Worm (Caenorhabditis elegans): Measurements from ENCODE around the gene ubc-13.
"Not testable (repeated sequence)": the region's sequence is repeated elsewhere in the genome, so short reads cannot be mapped to it uniquely, and the experiment has no call there.

The ubc-13 gene

DNA sequence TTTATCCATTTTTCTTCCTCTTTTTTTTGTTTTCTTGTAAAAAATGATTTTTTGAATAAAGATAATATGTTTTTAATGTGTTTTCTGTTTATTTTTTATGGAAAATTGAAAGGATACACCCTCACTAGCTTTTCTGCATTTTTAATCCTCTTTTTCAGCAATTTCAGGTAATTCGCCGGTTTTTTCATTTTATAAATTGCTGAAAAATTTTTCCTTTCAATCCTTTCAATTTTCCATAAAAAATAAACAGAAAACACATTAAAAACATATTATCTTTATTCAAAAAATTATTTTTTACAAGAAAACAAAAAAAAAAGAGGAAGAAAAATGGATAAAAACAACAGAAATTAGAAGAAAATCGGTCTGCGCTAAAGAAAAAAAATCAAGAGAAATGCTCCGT lies 7.8 kb downstream of the ubc-13 start, which contains the start of gene Y54G2A.50:
Y54G2A.50 (plus strand) TSS at position 301 of the 400 bp plus-strand sequence.
- TF ChIP-seq ref-1 (GFP tag; conservative IDR thresholded peaks at IDR 0.05); klf-2 (GFP tag; conservative IDR thresholded peaks at IDR 0.05); cog-1 (tag; optimal IDR thresholded peaks at IDR 0.05): not testable (repeated sequence)

DNA sequence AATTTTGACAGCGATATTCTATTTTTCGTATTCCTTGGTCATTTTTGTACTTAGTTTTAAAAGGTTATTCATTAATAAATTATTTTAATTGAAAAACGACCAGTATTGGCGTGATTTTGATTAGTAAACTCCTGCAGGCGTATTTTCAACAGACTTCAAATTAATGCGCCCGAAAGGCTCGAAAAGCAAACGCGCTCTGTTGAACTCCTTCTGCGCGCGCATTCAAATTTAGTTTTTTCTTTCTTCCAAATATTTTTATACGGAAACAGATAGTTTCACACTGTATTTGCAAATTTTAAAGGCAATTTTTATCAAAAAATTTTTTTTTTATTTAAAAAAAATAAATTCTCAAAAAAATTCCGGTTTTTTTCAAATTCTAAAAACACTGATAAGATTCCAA lies 9.4 kb downstream of the ubc-13 start:
- TF ChIP-seq klf-2 (GFP tag; conservative IDR thresholded peaks at IDR 0.05), result no peak
- TF ChIP-seq T22C8.4 (GFP tag; IDR thresholded peaks at IDR 0.05), result no peak
- TF ChIP-seq tab-1 (GFP tag; IDR thresholded peaks at IDR 0.05), result no peak
- TF ChIP-seq ref-1 (GFP tag; conservative IDR thresholded peaks at IDR 0.05), result no peak
- TF ChIP-seq flt-1 (GFP tag; IDR thresholded peaks at IDR 0.05), result no peak
- no peak for TF ChIP-seq cog-1 (tag; optimal IDR thresholded peaks at IDR 0.05)
- TF ChIP-seq med-1 (GFP tag; optimal IDR thresholded peaks at IDR 0.05; ENCODE audit: insufficient read depth), result no peak
- TF ChIP-seq ztf-23 (GFP tag; IDR thresholded peaks at IDR 0.05), result no peak
- TF ChIP-seq ztf-29 (GFP tag; IDR thresholded peaks at IDR 0.05), result no peak

DNA sequence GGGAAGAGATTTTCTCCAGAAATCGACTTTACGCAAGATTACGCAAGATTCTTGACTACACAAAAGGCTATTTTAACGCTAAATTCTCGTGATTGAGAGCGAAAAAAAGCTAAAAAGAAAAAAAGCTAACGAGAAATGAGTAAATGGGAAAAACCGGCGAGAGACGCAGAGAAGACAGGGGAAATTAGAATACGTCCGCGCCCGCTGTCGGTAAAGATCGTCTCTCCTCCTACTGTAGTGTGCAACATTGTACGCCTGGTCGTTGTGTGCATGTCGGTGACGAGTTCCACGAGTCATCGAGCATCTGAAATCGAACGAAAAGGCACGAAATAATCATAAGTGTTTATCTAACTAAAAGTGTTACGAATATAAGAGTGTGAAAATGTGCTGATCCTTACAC lies 10.9 kb downstream of the ubc-13 start:
- TF ChIP-seq T22C8.4 (GFP tag; IDR thresholded peaks at IDR 0.05) (no peak), tab-1 (GFP tag; IDR thresholded peaks at IDR 0.05) (no peak), cog-1 (tag; optimal IDR thresholded peaks at IDR 0.05) (no peak), ref-1 (GFP tag; conservative IDR thresholded peaks at IDR 0.05) (no peak), flt-1 (GFP tag; IDR thresholded peaks at IDR 0.05) (no peak), ztf-23 (GFP tag; IDR thresholded peaks at IDR 0.05) (no peak), med-1 (GFP tag; optimal IDR thresholded peaks at IDR 0.05; ENCODE audit: insufficient read depth) (no peak)

DNA sequence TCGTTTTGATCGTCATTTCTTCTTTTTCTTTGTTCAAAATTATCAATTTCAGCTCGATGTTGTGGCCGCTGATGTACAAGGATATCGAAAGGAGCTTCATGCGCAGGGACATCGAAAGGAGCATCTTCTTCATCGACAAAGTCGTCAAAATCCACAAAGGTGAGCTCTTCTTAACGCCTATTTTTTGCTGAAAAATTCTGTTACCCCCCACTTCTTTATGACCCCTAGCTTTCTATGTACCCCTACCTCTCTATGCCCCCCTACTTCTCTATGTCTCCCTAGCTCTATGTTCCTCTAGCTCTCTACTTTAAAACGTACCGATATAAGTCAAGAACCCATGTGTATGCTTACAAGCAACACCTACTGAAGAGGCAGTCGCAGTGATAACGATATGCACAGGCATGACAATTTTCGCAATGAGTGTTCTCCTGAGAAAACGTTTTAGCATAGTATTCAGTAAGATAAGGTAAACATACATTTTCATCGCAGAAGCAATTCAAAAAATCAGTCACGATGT lies 27.8 kb downstream of the ubc-13 start, which contains the start of gene Y54G2A.36:
Y54G2A.36 (plus strand) TSS at position 51 of the 517 bp plus-strand sequence.
- TF ChIP-seq klf-2 (GFP tag; conservative IDR thresholded peaks at IDR 0.05) (no peak), ref-1 (GFP tag; conservative IDR thresholded peaks at IDR 0.05) (no peak), med-1 (GFP tag; optimal IDR thresholded peaks at IDR 0.05; ENCODE audit: insufficient read depth) (no peak), flt-1 (GFP tag; IDR thresholded peaks at IDR 0.05) (no peak), T22C8.4 (GFP tag; IDR thresholded peaks at IDR 0.05) (no peak), ztf-29 (GFP tag; IDR thresholded peaks at IDR 0.05) (no peak), tab-1 (GFP tag; IDR thresholded peaks at IDR 0.05) (no peak), ztf-23 (GFP tag; IDR thresholded peaks at IDR 0.05) (no peak)

DNA sequence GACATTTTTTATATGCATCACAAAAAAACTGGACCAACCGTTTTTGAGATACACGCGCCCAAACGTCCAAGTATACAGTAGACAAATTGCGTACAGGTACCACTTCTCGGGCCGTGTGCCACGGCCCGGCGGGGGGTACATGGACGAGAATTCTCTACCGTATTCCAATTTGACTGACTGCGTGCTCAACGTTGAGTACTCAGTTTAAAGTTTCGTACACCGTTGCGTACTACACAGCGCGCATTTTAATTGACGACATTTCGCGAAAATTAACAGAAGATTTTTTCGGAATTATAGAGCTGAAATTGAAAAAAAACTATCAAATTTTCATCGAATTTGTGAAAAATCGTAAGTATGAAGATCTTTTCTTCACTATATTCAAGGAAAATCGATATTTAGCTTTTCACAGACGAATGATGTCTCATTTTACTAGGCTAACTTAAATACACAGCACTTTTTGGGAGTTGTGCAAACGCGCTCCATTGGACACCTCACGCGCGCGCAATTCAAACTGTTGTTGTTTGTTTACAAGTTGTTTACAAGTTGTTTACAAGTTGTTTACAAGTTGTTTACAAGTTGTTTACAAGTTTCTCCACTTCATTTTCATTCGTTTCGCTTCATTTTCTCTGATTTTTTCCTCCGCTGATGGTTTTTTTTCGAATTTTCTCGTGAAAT lies 29.4 kb downstream of the ubc-13 start:
- peak; percentile 14 for TF ChIP-seq cog-1 (tag; optimal IDR thresholded peaks at IDR 0.05)

DNA sequence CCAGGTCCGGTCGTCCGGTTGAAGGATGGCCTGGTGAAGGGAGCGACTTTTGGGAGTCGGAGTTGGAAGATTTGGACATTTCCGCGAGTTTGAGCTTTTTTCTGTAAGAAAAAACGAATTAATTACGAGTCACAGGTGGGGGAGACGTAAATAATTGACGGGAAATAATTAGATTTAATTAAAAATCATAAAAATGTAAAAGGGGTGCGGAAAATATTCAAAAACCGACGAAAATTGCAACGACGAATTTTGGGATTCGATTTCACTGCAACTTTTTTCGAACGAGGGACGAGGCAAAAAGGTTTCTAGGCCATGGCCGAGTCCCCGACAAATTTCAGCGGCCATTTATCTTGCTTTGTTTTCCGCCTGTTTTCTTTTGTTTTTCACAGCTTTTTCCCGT lies 30.9 kb downstream of the ubc-13 start, which contains the start of gene Y54G2A.19:
Y54G2A.19 (minus strand) TSS at position 101 of the 400 bp plus-strand sequence.
- not testable (repeated sequence) for TF ChIP-seq ztf-23, tab-1, T22C8.4 (GFP tag; IDR thresholded peaks at IDR 0.05)

DNA sequence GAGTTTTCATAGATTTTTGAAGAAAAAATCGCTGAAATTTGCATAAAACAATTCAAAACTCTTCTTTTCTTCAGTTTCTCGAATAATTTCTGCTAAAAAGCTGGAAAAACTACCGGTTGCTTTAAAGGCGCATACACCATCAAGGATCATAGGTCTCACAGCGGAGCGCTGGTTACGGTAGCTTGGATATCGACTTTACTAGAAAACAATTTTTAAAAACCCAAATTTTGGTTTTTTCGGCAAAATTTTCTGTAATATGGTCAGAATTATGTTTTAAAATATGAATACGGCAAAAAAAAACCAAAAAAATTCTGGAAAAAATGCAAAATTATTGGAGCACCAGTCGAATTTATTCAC lies 32.0 kb downstream of the ubc-13 start:
- TF ChIP-seq klf-2 (GFP tag; conservative IDR thresholded peaks at IDR 0.05), result no peak
- no peak for TF ChIP-seq cog-1 (tag; optimal IDR thresholded peaks at IDR 0.05)
- no peak for TF ChIP-seq ref-1 (GFP tag; conservative IDR thresholded peaks at IDR 0.05)
- no peak for TF ChIP-seq ztf-23 (GFP tag; IDR thresholded peaks at IDR 0.05)
- TF ChIP-seq med-1 (GFP tag; optimal IDR thresholded peaks at IDR 0.05; ENCODE audit: insufficient read depth), result no peak
- TF ChIP-seq ztf-29 (GFP tag; IDR thresholded peaks at IDR 0.05), result no peak
- no peak for TF ChIP-seq tab-1 (GFP tag; IDR thresholded peaks at IDR 0.05)
- TF ChIP-seq flt-1 (GFP tag; IDR thresholded peaks at IDR 0.05), result no peak
- no peak for TF ChIP-seq T22C8.4 (GFP tag; IDR thresholded peaks at IDR 0.05)

DNA sequence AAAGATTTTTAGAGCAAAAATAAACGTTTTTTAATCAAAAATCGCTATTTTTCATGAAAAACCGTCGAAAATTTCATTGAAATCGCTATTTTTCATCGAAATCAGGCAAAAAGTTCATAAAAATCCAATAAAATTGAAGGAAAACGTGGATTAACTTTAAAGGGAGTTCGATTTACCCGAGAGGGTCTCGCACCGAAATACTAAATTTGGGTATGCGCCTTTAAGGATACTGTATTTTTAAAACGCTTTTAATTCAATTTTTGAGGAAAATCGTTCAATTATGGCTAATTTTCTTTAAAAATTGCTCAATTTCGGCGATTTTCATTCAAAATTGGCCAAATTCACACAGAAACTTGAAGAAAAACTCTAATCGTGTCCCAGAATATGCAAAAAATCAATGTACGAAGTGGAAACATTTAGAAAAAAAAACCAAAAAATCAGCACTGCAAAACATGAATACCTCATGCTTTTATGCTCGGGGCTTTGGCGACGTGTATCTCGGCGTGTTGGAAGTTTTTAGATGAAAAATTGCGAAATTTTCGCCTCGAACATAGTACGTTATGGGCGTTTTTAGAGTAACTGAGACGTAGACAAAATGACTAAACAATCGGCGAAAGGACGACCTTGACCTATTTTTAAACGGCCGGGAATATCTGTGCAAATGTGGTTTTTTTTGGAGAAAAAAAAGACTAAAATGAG lies 32.6 kb downstream of the ubc-13 start:
- no peak for TF ChIP-seq tab-1 (GFP tag; IDR thresholded peaks at IDR 0.05)
- no peak for TF ChIP-seq ztf-23 (GFP tag; IDR thresholded peaks at IDR 0.05)

DNA sequence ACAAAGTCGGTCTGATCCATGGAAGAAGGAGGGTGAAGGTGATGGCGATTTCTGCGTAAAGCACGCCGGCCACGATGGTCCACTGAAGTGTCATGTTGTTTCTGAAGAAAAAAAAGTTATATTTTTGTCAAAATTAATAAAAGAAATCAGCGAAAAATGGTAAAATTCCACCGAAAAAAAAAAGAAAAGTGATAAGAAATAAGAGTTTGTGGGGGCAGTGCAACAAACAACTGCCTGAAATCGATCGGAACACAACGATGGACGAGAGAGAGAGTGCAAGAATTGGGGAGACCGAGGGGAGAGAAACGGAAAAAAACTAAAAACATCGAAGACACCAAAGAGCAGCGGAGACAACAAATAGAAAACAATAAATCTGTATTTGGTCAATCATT lies 33.1 kb downstream of the ubc-13 start, which contains the start of gene Y54G2A.18:
Y54G2A.18 (minus strand) TSS at position 101 of the 392 bp plus-strand sequence.
- TF ChIP-seq T22C8.4 (GFP tag; IDR thresholded peaks at IDR 0.05) (no peak), med-1 (GFP tag; optimal IDR thresholded peaks at IDR 0.05; ENCODE audit: insufficient read depth) (no peak), flt-1 (GFP tag; IDR thresholded peaks at IDR 0.05) (no peak), ref-1 (GFP tag; conservative IDR thresholded peaks at IDR 0.05) (no peak), ztf-23 (GFP tag; IDR thresholded peaks at IDR 0.05) (no peak), tab-1 (GFP tag; IDR thresholded peaks at IDR 0.05) (no peak), ztf-29 (GFP tag; IDR thresholded peaks at IDR 0.05) (no peak), cog-1 (tag; optimal IDR thresholded peaks at IDR 0.05) (no peak), klf-2 (GFP tag; conservative IDR thresholded peaks at IDR 0.05) (no peak)

DNA sequence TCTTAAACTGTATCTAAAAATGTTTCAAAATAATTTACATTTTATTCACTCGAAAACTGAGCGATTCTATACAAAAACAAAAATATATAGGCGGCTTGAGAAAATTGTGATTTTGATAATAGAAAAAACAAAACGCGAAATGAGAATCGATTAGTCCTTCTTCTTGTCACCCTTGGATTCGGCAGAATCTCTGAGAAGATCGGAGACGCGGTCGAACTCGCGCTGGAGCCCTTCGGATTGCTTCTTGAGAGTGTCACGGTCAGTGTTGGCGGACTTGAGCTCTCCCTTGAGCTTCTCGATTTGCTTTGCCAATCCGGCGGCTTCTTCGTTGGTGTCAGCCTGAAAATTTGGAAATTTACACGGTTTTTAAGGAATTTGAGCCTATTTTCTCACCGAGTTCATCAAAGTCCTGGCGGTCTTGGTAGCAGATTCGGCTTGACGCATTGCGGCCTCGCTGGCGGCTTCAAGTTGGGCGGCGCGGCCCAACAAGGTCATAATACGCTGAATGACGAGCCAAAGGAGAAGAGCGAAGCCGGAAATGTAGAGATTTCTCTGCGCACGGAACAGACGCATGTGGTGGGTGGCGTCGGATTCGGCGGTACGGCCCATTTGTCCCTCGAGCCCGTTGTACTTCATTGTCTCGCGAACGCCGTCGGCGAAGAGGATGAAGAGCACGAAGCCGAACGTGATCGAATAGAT lies 33.8 kb downstream of the ubc-13 start:
- TF ChIP-seq klf-2 (GFP tag; conservative IDR thresholded peaks at IDR 0.05), result no peak
- TF ChIP-seq ztf-23 (GFP tag; IDR thresholded peaks at IDR 0.05), result no peak
- no peak for TF ChIP-seq flt-1 (GFP tag; IDR thresholded peaks at IDR 0.05)
- TF ChIP-seq T22C8.4 (GFP tag; IDR thresholded peaks at IDR 0.05), result no peak
- TF ChIP-seq med-1 (GFP tag; optimal IDR thresholded peaks at IDR 0.05; ENCODE audit: insufficient read depth), result no peak
- TF ChIP-seq cog-1 (tag; optimal IDR thresholded peaks at IDR 0.05), result no peak
- no peak for TF ChIP-seq ref-1 (GFP tag; conservative IDR thresholded peaks at IDR 0.05)
- no peak for TF ChIP-seq tab-1 (GFP tag; IDR thresholded peaks at IDR 0.05)
- no peak for TF ChIP-seq ztf-29 (GFP tag; IDR thresholded peaks at IDR 0.05)
